Worm (Caenorhabditis elegans) whole organism, L4/young adult: Measurements from ENCODE around the gene T07A5.7.
"Not testable (repeated sequence)": the region's sequence is repeated elsewhere in the genome, so short reads cannot be mapped to it uniquely, and the experiment has no call there.

ENCODE experiments used
- W03F9.2 ChIP-seq: fragments of 150-350 bp; optimal IDR thresholded peaks from 2 replicates; lab custom pipeline; 2014; ENCODE audit warnings: missing biosample characterization, missing genetic modification characterization
- dao-5 ChIP-seq: sonication (generic microtip); optimal IDR thresholded peaks from 2 replicates; lab custom pipeline; 2016; ENCODE audit warnings: missing genotype, missing genetic modification characterization, moderate library complexity, missing compliant biosample characterization
- him-1 ChIP-seq: sonication (generic microtip); optimal IDR thresholded peaks from 2 replicates; lab custom pipeline; 2016; ENCODE audit warnings: missing genotype, missing genetic modification reagents, missing genetic modification characterization, missing compliant biosample characterization

Gene T07A5.7

DNA sequence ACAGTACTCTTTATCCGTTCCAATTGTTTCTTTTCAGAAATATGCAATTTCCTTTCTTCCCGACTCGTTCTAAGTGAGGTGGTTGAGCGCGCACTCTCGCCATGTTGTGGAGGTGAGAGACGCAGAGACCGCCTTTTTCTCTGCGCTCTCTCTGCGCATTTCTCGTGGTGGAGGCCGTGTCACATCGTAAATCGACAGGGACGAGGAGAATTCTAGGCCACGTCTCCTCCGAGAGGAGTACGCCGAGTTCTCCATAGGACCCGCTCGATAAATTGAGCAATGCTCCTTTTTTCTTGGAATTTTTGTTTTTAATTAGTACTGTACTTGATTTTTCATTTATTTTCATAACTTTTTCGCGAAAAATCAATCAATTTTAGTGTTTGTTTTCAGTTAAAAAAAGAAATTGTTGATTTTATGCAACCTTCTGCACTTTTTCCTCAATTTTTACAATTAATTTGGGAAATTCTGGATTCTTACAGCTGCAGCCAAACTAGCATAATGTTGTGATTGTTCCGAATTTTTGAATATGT is 40.1 kb downstream of the T07A5.7 start, which contains the start of gene cnk-1:
cnk-1 (plus strand) TSS at position 480 of the 530 bp plus-strand sequence.
- TF ChIP-seq dao-5 (no peak), him-1 (tag; lab: Kevin White, UChicago) (peak; percentile 32), W03F9.2 (tag; lab: Kevin White, UChicago) (no peak)

DNA sequence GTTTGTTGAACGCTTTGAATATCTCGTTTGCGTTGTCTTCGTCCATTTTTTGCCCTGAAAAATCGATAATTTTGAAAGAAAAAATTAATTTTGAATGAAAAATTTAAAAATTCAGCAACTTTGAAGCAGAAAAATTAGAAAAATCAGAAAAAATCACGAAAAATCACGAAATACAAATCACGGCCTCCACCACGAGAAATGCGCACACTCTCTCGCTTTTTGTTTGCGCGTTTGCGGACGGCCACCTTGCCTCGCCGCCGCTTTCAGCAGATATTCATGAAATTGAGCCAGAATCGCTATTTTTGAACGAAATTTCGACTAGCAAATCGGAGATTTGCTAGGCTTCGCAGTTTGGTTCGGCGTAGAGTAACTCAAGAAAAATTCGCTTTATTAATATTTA is 44.1 kb downstream of the T07A5.7 start, which contains the start of gene inpp-4B:
inpp-4B (minus strand) TSS at position 54 of the 400 bp plus-strand sequence.
- TF ChIP-seq him-1 (tag; lab: Kevin White, UChicago); dao-5; W03F9.2 (tag; lab: Kevin White, UChicago): not testable (repeated sequence)

DNA sequence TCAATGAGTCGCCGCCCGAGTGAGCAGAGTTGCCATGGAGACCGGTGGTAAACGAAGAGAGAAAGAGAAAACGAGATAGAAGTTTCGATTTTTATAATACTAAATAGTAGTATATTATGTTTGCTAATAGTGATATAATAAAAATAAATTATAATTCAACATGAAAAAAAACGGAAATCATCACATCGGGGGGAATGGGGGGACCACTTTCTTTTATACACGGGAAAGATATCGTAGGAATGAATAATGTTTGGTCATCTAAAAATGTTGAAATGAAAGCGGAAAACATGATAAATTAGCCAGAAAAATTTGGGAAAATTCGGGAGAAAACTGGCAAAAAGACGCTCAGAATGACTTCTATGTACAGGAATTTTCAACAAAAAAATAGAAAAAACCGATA is 49.2 kb downstream of the T07A5.7 start, which contains the start of gene bbs-5:
bbs-5 (minus strand) TSS at position 101 of the 400 bp plus-strand sequence.
- TF ChIP-seq W03F9.2 (tag; lab: Kevin White, UChicago), result no peak
- TF ChIP-seq dao-5, result no peak
- TF ChIP-seq him-1 (tag; lab: Kevin White, UChicago), result no peak

DNA sequence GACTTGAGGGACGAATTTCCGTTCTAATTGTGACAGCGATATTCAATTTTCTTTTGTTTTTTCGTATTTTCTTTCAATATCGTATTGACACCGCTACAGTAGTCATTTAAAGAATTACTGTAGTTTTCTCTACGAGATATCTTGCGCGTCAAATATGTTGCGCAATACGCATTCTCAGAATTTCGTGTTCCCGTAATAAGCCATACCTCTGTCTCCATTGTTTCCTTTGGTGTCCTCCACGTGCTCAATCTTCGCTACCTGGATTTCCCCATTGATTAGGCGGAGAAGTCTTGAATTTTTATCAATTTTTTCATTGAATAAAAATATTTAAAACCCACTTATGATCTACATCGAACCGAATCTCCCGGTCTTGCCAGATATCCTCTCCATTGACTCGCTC is 49.7 kb downstream of the T07A5.7 start:
- TF ChIP-seq him-1 (tag; lab: Kevin White, UChicago), result no peak
- TF ChIP-seq dao-5, result no peak
- TF ChIP-seq W03F9.2 (tag; lab: Kevin White, UChicago), result no peak

DNA sequence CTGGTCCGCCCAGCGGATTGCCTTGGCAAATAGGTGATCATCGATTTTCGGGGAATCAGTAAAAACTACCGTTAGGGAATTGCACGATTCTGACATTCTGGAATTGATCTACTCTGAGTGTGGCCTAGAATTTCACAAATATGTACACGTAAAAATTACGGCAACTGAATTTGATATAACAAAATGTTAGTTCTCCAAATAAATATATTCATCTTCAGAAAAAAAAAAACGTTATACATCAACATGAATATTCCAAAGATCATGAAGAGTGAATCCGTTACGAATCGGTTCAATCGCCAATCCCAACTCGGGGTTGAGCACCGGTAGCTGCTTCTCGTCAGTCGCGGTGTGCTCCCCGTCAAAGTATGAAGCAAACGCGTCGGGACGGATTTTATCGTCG is 52.3 kb downstream of the T07A5.7 start, which contains the start of gene rip-1:
rip-1 (minus strand) TSS at position 101 of the 400 bp plus-strand sequence.
- TF ChIP-seq dao-5 (no peak), W03F9.2 (tag; lab: Kevin White, UChicago) (no peak), him-1 (tag; lab: Kevin White, UChicago) (no peak)
